Fruit fly (Drosophila melanogaster) whole organism, embryonic: Measurements from ENCODE around the gene LManV.
A peak's percentile ranks its signal among the peaks of the same experiment; 100 is the strongest.

Source experiments
- Blimp-1 ChIP-seq: fragments of 200-800 bp; sonication (Bioruptor generic); optimal IDR thresholded peaks from 3 replicates; lab custom pipeline; 2018; ENCODE audit warnings: missing biosample characterization, missing genetic modification characterization, mild to moderate bottlenecking, moderate library complexity, missing genetic modification reagents
- Bteb2 ChIP-seq: fragments of 200-800 bp; sonication (Bioruptor generic); optimal IDR thresholded peaks from 2 replicates; lab custom pipeline; 2016; ENCODE audit warnings: missing biosample characterization, missing genetic modification characterization
- C15 ChIP-seq: fragments of 200-800 bp; sonication (Bioruptor generic); IDR thresholded peaks from 3 replicates; pipeline ENCODE4 v1.3.6; 2022; ENCODE audit warnings: missing biosample characterization, missing genetic modification characterization
- CG10321 ChIP-seq: fragments of 200-800 bp; sonication (Bioruptor generic); IDR thresholded peaks from 2 replicates; pipeline ENCODE4 v1.3.6; 2022; ENCODE audit warnings: missing biosample characterization, missing genetic modification characterization
- CG12299 ChIP-seq: fragments of 200-800 bp; sonication (Bioruptor generic); optimal IDR thresholded peaks from 2 replicates; lab custom pipeline; 2018; ENCODE audit warnings: missing biosample characterization, mild to moderate bottlenecking, missing genetic modification characterization
- CG16779 ChIP-seq: fragments of 200-800 bp; sonication (Bioruptor generic); IDR thresholded peaks from 2 replicates; pipeline ENCODE4 v1.3.6; 2022; ENCODE audit warnings: missing biosample characterization, missing genetic modification characterization
- CG17186 ChIP-seq: fragments of 200-800 bp; sonication (Bioruptor generic); optimal IDR thresholded peaks from 3 replicates; lab custom pipeline; 2017; ENCODE audit warnings: missing biosample characterization, missing genetic modification reagents, missing genetic modification characterization
- CG17328 ChIP-seq: fragments of 200-800 bp; sonication (Bioruptor generic); IDR thresholded peaks from 2 replicates; pipeline ENCODE4 v1.3.6; 2022; ENCODE audit warnings: missing biosample characterization, missing genetic modification characterization
- CG4328 ChIP-seq: fragments of 200-800 bp; sonication (Bioruptor generic); optimal IDR thresholded peaks from 3 replicates; lab custom pipeline; 2017; ENCODE audit warnings: missing biosample characterization, missing genetic modification reagents, missing genetic modification characterization
- CG6683 ChIP-seq: fragments of 200-800 bp; sonication (Bioruptor generic); optimal IDR thresholded peaks from 2 replicates; lab custom pipeline; 2017; ENCODE audit warnings: missing biosample characterization, mild to moderate bottlenecking, missing genetic modification characterization, missing genetic modification reagents
- CG7745 ChIP-seq: fragments of 200-800 bp; sonication (Bioruptor generic); optimal IDR thresholded peaks from 2 replicates; lab custom pipeline; 2018; ENCODE audit warnings: missing biosample characterization, mild to moderate bottlenecking, missing genetic modification characterization, moderate library complexity
- CG7786 ChIP-seq: fragments of 200-800 bp; sonication (Bioruptor generic); optimal IDR thresholded peaks from 2 replicates; lab custom pipeline; 2016; ENCODE audit warnings: missing biosample characterization, missing genetic modification characterization
- CG8765 ChIP-seq: fragments of 200-800 bp; sonication (Bioruptor generic); IDR thresholded peaks from 2 replicates; pipeline ENCODE4 v1.3.6; 2022; ENCODE audit warnings: missing biosample characterization, missing genetic modification characterization
- CG9609 ChIP-seq: fragments of 200-800 bp; sonication (Bioruptor generic); optimal IDR thresholded peaks from 3 replicates; lab custom pipeline; 2016; ENCODE audit warnings: missing biosample characterization, missing genetic modification characterization
- CHES-1-like ChIP-seq: fragments of 200-800 bp; sonication (Bioruptor generic); optimal IDR thresholded peaks from 2 replicates; lab custom pipeline; 2016; ENCODE audit warnings: missing biosample characterization, missing genetic modification characterization
- Chrac-16 ChIP-seq: fragments of 200-800 bp; sonication (Bioruptor generic); optimal IDR thresholded peaks from 3 replicates; lab custom pipeline; 2016; ENCODE audit warnings: missing biosample characterization, missing genetic modification characterization
- Dek ChIP-seq: fragments of 200-800 bp; sonication (Bioruptor generic); optimal IDR thresholded peaks from 3 replicates; lab custom pipeline; 2019; ENCODE audit warnings: missing biosample characterization, mild to moderate bottlenecking, missing genetic modification characterization, moderate library complexity
- Fer1 ChIP-seq: fragments of 200-800 bp; sonication (Bioruptor generic); optimal IDR thresholded peaks from 2 replicates; lab custom pipeline; 2017; ENCODE audit warnings: missing biosample characterization, mild to moderate bottlenecking, missing genetic modification characterization
- Fer2 ChIP-seq: fragments of 200-800 bp; sonication (Bioruptor generic); optimal IDR thresholded peaks from 2 replicates; lab custom pipeline; 2018; ENCODE audit warnings: missing biosample characterization, mild to moderate bottlenecking, missing genetic modification characterization, moderate library complexity
- HLH54F ChIP-seq: fragments of 200-800 bp; sonication (Bioruptor generic); optimal IDR thresholded peaks from 3 replicates; lab custom pipeline; 2016; ENCODE audit warnings: missing biosample characterization, missing genetic modification characterization
- HmgD ChIP-seq: fragments of 200-800 bp; sonication (Bioruptor generic); optimal IDR thresholded peaks from 3 replicates; lab custom pipeline; 2016; ENCODE audit warnings: missing biosample characterization, missing genetic modification characterization
- Hr78 ChIP-seq, 2 experiments: fragments of 200-800 bp in 1 of 2; fragments of >200 bp in 1 of 2; sonication (Bioruptor generic) in 1 of 2; optimal IDR thresholded peaks; 2 replicates each; lab custom pipeline; 2017 to 2019; ENCODE audit warnings: missing biosample characterization in 2 of 2, missing genetic modification characterization in 2 of 2, mild to moderate bottlenecking in 1 of 2, moderate library complexity in 1 of 2
- Jarid2 ChIP-seq: fragments of 200-800 bp; sonication (Bioruptor generic); optimal IDR thresholded peaks from 3 replicates; lab custom pipeline; 2017; ENCODE audit warnings: mild to moderate bottlenecking, missing biosample characterization, missing genetic modification reagents, missing genetic modification characterization
- Max ChIP-seq: fragments of 200-800 bp; sonication (Bioruptor generic); optimal IDR thresholded peaks from 2 replicates; lab custom pipeline; 2016; ENCODE audit warnings: missing biosample characterization, mild to moderate bottlenecking, missing genetic modification characterization
- Mrtf ChIP-seq: fragments of 200-800 bp; sonication (Bioruptor generic); IDR thresholded peaks from 3 replicates; pipeline ENCODE4 v1.3.6; 2022; ENCODE audit warnings: missing biosample characterization, missing genetic modification characterization
- Myb ChIP-seq: fragments of 200-800 bp; sonication (Bioruptor generic); optimal IDR thresholded peaks from 2 replicates; lab custom pipeline; 2016; ENCODE audit warnings: missing biosample characterization, missing genetic modification characterization
- Scr ChIP-seq: fragments of 200-800 bp; sonication (Bioruptor generic); IDR thresholded peaks from 2 replicates; pipeline ENCODE4 v1.3.6; 2022; ENCODE audit warnings: missing biosample characterization, missing genetic modification characterization; ENCODE audit not compliant: partially characterized antibody
- Ssrp ChIP-seq: fragments of 200-800 bp; sonication (Bioruptor generic); optimal IDR thresholded peaks from 2 replicates; lab custom pipeline; 2018; ENCODE audit warnings: missing biosample characterization, mild to moderate bottlenecking, missing genetic modification characterization, moderate library complexity
- Tbp ChIP-seq: fragments of >200 bp; optimal IDR thresholded peaks from 2 replicates; lab custom pipeline; 2018; ENCODE audit warnings: missing biosample characterization, missing genetic modification characterization
- crol ChIP-seq: fragments of 200-800 bp; sonication (Bioruptor generic); IDR thresholded peaks from 2 replicates; pipeline ENCODE4 v1.3.6; 2022; ENCODE audit warnings: missing biosample characterization, missing genetic modification characterization
- crp ChIP-seq, 2 experiments: fragments of 200-800 bp; sonication (Bioruptor generic); optimal IDR thresholded peaks; 2 replicates in 1 of 2; 3 replicates in 1 of 2; lab custom pipeline; 2017; ENCODE audit warnings: missing biosample characterization in 2 of 2, missing genetic modification characterization in 2 of 2, mild to moderate bottlenecking in 1 of 2, moderate library complexity in 1 of 2
- dati ChIP-seq: fragments of 200-800 bp; sonication (Bioruptor generic); IDR thresholded peaks from 2 replicates; pipeline ENCODE4 v1.3.6; 2022; ENCODE audit warnings: missing biosample characterization, missing genetic modification characterization
- disco-r ChIP-seq: fragments of 200-800 bp; sonication (Bioruptor generic); optimal IDR thresholded peaks from 2 replicates; lab custom pipeline; 2016; ENCODE audit warnings: missing biosample characterization, missing genetic modification characterization
- dpn ChIP-seq, 2 experiments: fragments of 200-800 bp; sonication (Bioruptor generic); optimal IDR thresholded peaks; 3 replicates each; lab custom pipeline; 2016; ENCODE audit warnings: missing biosample characterization in 2 of 2, missing genetic modification characterization in 2 of 2
- exex ChIP-seq: fragments of 200-800 bp; sonication (Bioruptor generic); optimal IDR thresholded peaks from 4 replicates; lab custom pipeline; 2018; ENCODE audit warnings: missing biosample characterization, mild to moderate bottlenecking, missing genetic modification characterization, moderate library complexity
- gce ChIP-seq: fragments of 200-800 bp; sonication (Bioruptor generic); IDR thresholded peaks from 3 replicates; pipeline ENCODE4 v1.3.6; 2022; ENCODE audit warnings: missing biosample characterization, missing genetic modification characterization
- gfzf ChIP-seq: fragments of 200-800 bp; sonication (Bioruptor generic); optimal IDR thresholded peaks from 2 replicates; lab custom pipeline; 2016; ENCODE audit warnings: missing biosample characterization, mild to moderate bottlenecking, missing genetic modification characterization, moderate library complexity
- lilli ChIP-seq: fragments of 200-800 bp; sonication (Bioruptor generic); optimal IDR thresholded peaks from 3 replicates; lab custom pipeline; 2016; ENCODE audit warnings: missing biosample characterization, missing genetic modification characterization
- mam ChIP-seq: fragments of 200-800 bp; sonication (Bioruptor generic); optimal IDR thresholded peaks from 3 replicates; lab custom pipeline; 2016; ENCODE audit warnings: missing biosample characterization, missing genetic modification characterization
- phol ChIP-seq: fragments of 200-800 bp; sonication (Bioruptor generic); optimal IDR thresholded peaks from 3 replicates; lab custom pipeline; 2018; ENCODE audit warnings: missing biosample characterization, mild to moderate bottlenecking, missing genetic modification characterization, moderate library complexity
- repo ChIP-seq: fragments of 200-800 bp; sonication (Bioruptor generic); optimal IDR thresholded peaks from 2 replicates; lab custom pipeline; 2016; ENCODE audit warnings: missing biosample characterization, missing genetic modification characterization
- salm ChIP-seq: fragments of 200-800 bp; sonication (Bioruptor generic); optimal IDR thresholded peaks from 2 replicates; lab custom pipeline; 2018; ENCODE audit warnings: missing biosample characterization, mild to moderate bottlenecking, missing genetic modification characterization
- scrt ChIP-seq: fragments of 200-800 bp; sonication (Bioruptor generic); optimal IDR thresholded peaks from 2 replicates; lab custom pipeline; 2018; ENCODE audit warnings: missing biosample characterization, mild to moderate bottlenecking, missing genetic modification characterization, moderate library complexity
- shn ChIP-seq: fragments of 200-800 bp; sonication (Bioruptor generic); optimal IDR thresholded peaks from 3 replicates; lab custom pipeline; 2016; ENCODE audit warnings: missing biosample characterization, missing genetic modification characterization
- sisA ChIP-seq: fragments of 200-800 bp; sonication (Bioruptor generic); IDR thresholded peaks from 2 replicates; pipeline ENCODE4 v1.3.6; 2022; ENCODE audit warnings: missing biosample characterization, missing genetic modification characterization
- slou ChIP-seq: fragments of 200-800 bp; sonication (Bioruptor generic); optimal IDR thresholded peaks from 3 replicates; lab custom pipeline; 2016; ENCODE audit warnings: missing biosample characterization, missing genetic modification characterization
- tap ChIP-seq: fragments of 200-800 bp; optimal IDR thresholded peaks from 3 replicates; lab custom pipeline; 2019; ENCODE audit warnings: missing biosample characterization, mild to moderate bottlenecking, missing genetic modification characterization, moderate library complexity
- tll ChIP-seq, 2 experiments: fragments of 200-800 bp in 1 of 2; fragments of >200 bp in 1 of 2; sonication (Bioruptor generic) in 1 of 2; optimal IDR thresholded peaks; 2 replicates each; lab custom pipeline; 2017 to 2019; ENCODE audit warnings: missing biosample characterization in 2 of 2, missing genetic modification characterization in 2 of 2, mild to moderate bottlenecking in 1 of 2, moderate library complexity in 1 of 2
- toy ChIP-seq: fragments of 200-800 bp; sonication (Bioruptor generic); IDR thresholded peaks from 2 replicates; pipeline ENCODE4 v1.3.6; 2022; ENCODE audit warnings: missing biosample characterization, missing genetic modification characterization
- vnd ChIP-seq: fragments of 200-800 bp; sonication (Bioruptor generic); IDR thresholded peaks from 3 replicates; pipeline ENCODE4 v1.3.6; 2022; ENCODE audit warnings: missing biosample characterization, missing genetic modification characterization; ENCODE audit not compliant: partially characterized antibody
- zen2 ChIP-seq: fragments of 200-800 bp; sonication (Bioruptor generic); IDR thresholded peaks from 3 replicates; pipeline ENCODE4 v1.3.6; 2022; ENCODE audit warnings: missing biosample characterization, missing genetic modification characterization; ENCODE audit not compliant: partially characterized antibody

Gene LManV

DNA sequence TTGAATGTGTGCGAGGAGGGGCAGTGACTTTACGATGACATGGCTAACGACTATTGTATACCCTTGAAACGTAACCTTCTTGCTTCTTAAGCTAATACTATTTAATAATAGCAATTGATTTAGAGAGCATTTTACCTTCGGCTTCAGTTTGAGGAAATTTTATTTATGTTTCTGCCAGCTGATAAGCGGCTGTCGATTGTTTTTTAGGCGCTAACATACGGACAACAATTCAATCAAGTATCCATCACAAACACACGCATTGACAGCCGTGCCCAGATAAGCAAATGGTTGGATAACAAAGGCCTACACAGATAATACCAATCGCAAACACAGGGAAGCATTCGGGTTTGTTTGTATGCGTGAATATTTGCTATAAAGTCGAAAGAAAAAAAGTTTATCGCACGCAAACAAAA lies 37.8 kb downstream of the LManV start (continued):
- no peak for TF ChIP-seq zen2 (GFP tag; lab: Robert Waterston, UW)
- TF ChIP-seq repo (GFP tag; lab: Kevin White, UChicago), result no peak
- TF ChIP-seq Max (GFP tag; lab: Kevin White, UChicago), result no peak
- no peak for TF ChIP-seq toy (GFP tag; lab: Robert Waterston, UW)
- no peak for TF ChIP-seq CG9609
- TF ChIP-seq CG4328, result no peak
- TF ChIP-seq tll (GFP tag; optimal IDR thresholded peaks at IDR 0.05; lab: Kevin White, UChicago), result no peak
- TF ChIP-seq Chrac-16 (GFP tag; lab: Kevin White, UChicago), result peak; percentile 38
- 0 out of 3 replicates have a peak, but pooled peaks have one; percentile 50 for TF ChIP-seq gce
- peak; percentile 40 for TF ChIP-seq shn (GFP tag; lab: Kevin White, UChicago)
- TF ChIP-seq CG17186, result no peak
- peak; percentile 22 for TF ChIP-seq phol (tag; lab: Kevin White, UChicago)
- TF ChIP-seq exex (tag; lab: Kevin White, UChicago), result peak; percentile 94
- peak; percentile 2 for TF ChIP-seq mam (GFP tag; lab: Kevin White, UChicago)
- no peak for TF ChIP-seq Mrtf (GFP tag; lab: Robert Waterston, UW)
- TF ChIP-seq Bteb2, result no peak
- no peak for TF ChIP-seq CHES-1-like (GFP tag; lab: Kevin White, UChicago)
- TF ChIP-seq Jarid2 (GFP tag; lab: Kevin White, UChicago), result peak; percentile 11
- peak; percentile 54 for TF ChIP-seq scrt
- TF ChIP-seq CG8765 (GFP tag; lab: Robert Waterston, UW), result no peak
- no peak; the same call in 1 of the 2 replicates for TF ChIP-seq CG16779 (GFP tag; lab: Robert Waterston, UW)
- TF ChIP-seq CG17328 (GFP tag; lab: Robert Waterston, UW), result peak; percentile 51
- TF ChIP-seq crp (GFP tag; optimal IDR thresholded peaks at IDR 0.05; lab: Kevin White, UChicago), result no peak
- no peak for TF ChIP-seq Scr
- TF ChIP-seq CG10321 (GFP tag; lab: Robert Waterston, UW), result no peak
- TF ChIP-seq dpn (GFP tag; optimal IDR thresholded peaks at IDR 0.05; lab: Kevin White, UChicago), result peak; percentile 29 to 30
- peak; percentile 51 for TF ChIP-seq tap (tag; lab: Kevin White, UChicago)
- TF ChIP-seq Ssrp (tag; lab: Kevin White, UChicago), result no peak
- TF ChIP-seq lilli, result peak; percentile 78
- TF ChIP-seq disco-r (GFP tag; lab: Kevin White, UChicago), result no peak
- TF ChIP-seq vnd (GFP tag; lab: Robert Waterston, UW), result no peak
- TF ChIP-seq Dek (tag; lab: Kevin White, UChicago), result peak; percentile 29
- no peak for TF ChIP-seq C15 (GFP tag; lab: Robert Waterston, UW)
- no peak for TF ChIP-seq Hr78 (GFP tag; optimal IDR thresholded peaks at IDR 0.05; lab: Kevin White, UChicago)
- TF ChIP-seq gfzf (GFP tag; lab: Kevin White, UChicago), result no peak
- TF ChIP-seq CG12299 (tag; lab: Kevin White, UChicago), result no peak
- TF ChIP-seq HLH54F, result no peak
- peak; percentile 36 for TF ChIP-seq Blimp-1 (GFP tag; lab: Kevin White, UChicago)
- no peak for TF ChIP-seq crol (GFP tag; lab: Robert Waterston, UW)
- TF ChIP-seq sisA (GFP tag; lab: Robert Waterston, UW), result no peak
- TF ChIP-seq Fer1, result peak; percentile 60
- TF ChIP-seq salm (tag; lab: Kevin White, UChicago), result peak; percentile 36
- TF ChIP-seq dati, result no peak
- TF ChIP-seq CG7745, result no peak
- peak; percentile 23 for TF ChIP-seq CG7786 (GFP tag; lab: Kevin White, UChicago)
- no peak for TF ChIP-seq Myb (GFP tag; lab: Kevin White, UChicago)
- no peak for TF ChIP-seq Tbp (GFP tag; lab: Kevin White, UChicago)
- TF ChIP-seq slou, result peak; percentile 0
- TF ChIP-seq Fer2 (tag; lab: Kevin White, UChicago), result no peak
- TF ChIP-seq CG6683 (GFP tag; lab: Kevin White, UChicago), result no peak
- TF ChIP-seq HmgD (GFP tag; lab: Kevin White, UChicago), result no peak
